Worm (Caenorhabditis elegans) whole organism, L3 larva: ENCODE data around the gene gpb-1.

Experiments used
- ZK546.5 ChIP-seq: sonication (generic microtip); optimal IDR thresholded peaks from 2 replicates; lab custom pipeline; 2017; ENCODE audit warnings: missing biosample characterization, missing genetic modification characterization
- ceh-28 ChIP-seq: fragments of 150-350 bp; optimal IDR thresholded peaks from 2 replicates; lab custom pipeline; 2014; ENCODE audit warnings: missing biosample characterization, missing genetic modification reagents, missing genetic modification characterization
- daf-12 ChIP-seq: fragments of 150-350 bp; optimal IDR thresholded peaks from 2 replicates; lab custom pipeline; 2014; ENCODE audit warnings: missing biosample characterization, missing genetic modification reagents, missing genetic modification characterization
- egl-27 ChIP-seq: sonication (generic microtip); optimal IDR thresholded peaks from 4 replicates; lab custom pipeline; 2017; ENCODE audit warnings: missing biosample characterization, missing genetic modification reagents, missing genetic modification characterization
- eor-1 ChIP-seq, 2 experiments: fragments of 150-350 bp; optimal IDR thresholded peaks; 2 replicates each; lab custom pipeline; 2014 to 2018; ENCODE audit warnings: missing biosample characterization in 2 of 2, missing genetic modification characterization in 2 of 2
- fos-1 ChIP-seq: fragments of 150-350 bp; optimal IDR thresholded peaks from 2 replicates; lab custom pipeline; 2014; ENCODE audit warnings: missing biosample characterization, missing genetic modification characterization
- nfya-1 ChIP-seq: sonication (generic microtip); optimal IDR thresholded peaks from 2 replicates; lab custom pipeline; 2017; ENCODE audit warnings: missing genetic modification characterization, mild to moderate bottlenecking, missing compliant biosample characterization, antibody characterized with exemption, moderate library complexity; ENCODE audit not compliant: insufficient read depth
- nhr-11 ChIP-seq: fragments of 150-350 bp; optimal IDR thresholded peaks from 2 replicates; lab custom pipeline; 2014; ENCODE audit warnings: missing biosample characterization, missing genetic modification characterization
- nhr-23 ChIP-seq: fragments of 150-350 bp; optimal IDR thresholded peaks from 2 replicates; lab custom pipeline; 2014; ENCODE audit warnings: missing biosample characterization, missing genetic modification reagents, missing genetic modification characterization
- nhr-28 ChIP-seq: fragments of 150-350 bp; optimal IDR thresholded peaks from 2 replicates; lab custom pipeline; 2014; ENCODE audit warnings: missing biosample characterization, missing genetic modification characterization
- nhr-76 ChIP-seq: fragments of 150-350 bp; sonication (generic microtip); optimal IDR thresholded peaks from 5 replicates; lab custom pipeline; 2014; ENCODE audit warnings: missing biosample characterization, missing genetic modification characterization
- nhr-77 ChIP-seq: fragments of 150-350 bp; optimal IDR thresholded peaks from 2 replicates; lab custom pipeline; 2014; ENCODE audit warnings: missing biosample characterization, missing genetic modification characterization
- pha-4 ChIP-seq: fragments of 150-350 bp; optimal IDR thresholded peaks from 2 replicates; lab custom pipeline; 2014; ENCODE audit warnings: missing biosample characterization, missing genetic modification reagents, missing genetic modification characterization
- unc-62 ChIP-seq: fragments of 150-350 bp; sonication (generic microtip); optimal IDR thresholded peaks from 4 replicates; lab custom pipeline; 2014; ENCODE audit warnings: missing biosample characterization, missing genetic modification reagents, missing genetic modification characterization

ce11 chrII:11746782-11747288 lies 1.6 kb downstream of the gpb-1 start:
- TF ChIP-seq nhr-76 (tag; lab: Kevin White, UChicago) (no peak), nhr-11 (tag; lab: Kevin White, UChicago) (no peak), eor-1 (tag; optimal IDR thresholded peaks at IDR 0.05; lab: Kevin White, UChicago) (no peak), nhr-23 (tag; lab: Kevin White, UChicago) (no peak), pha-4 (tag; lab: Kevin White, UChicago) (no peak), ZK546.5 (tag; lab: Kevin White, UChicago) (no peak), ceh-28 (tag; lab: Kevin White, UChicago) (peak; percentile 32), nhr-28 (no peak), egl-27 (tag; lab: Kevin White, UChicago) (peak; percentile 70), nhr-77 (tag; lab: Kevin White, UChicago) (no peak), unc-62 (GFP tag; lab: Kevin White, UChicago) (no peak), nfya-1 (tag; lab: Kevin White, UChicago) (peak; percentile 90), fos-1 (tag; lab: Kevin White, UChicago) (no peak), daf-12 (tag; lab: Kevin White, UChicago) (no peak)
